Fruit fly (Drosophila melanogaster) whole organism, embryonic: ENCODE measurements around the gene CG11986.

Source experiments
- CG18599 ChIP-seq: fragments of 200-800 bp; sonication (Bioruptor generic); optimal IDR thresholded peaks from 3 replicates; lab custom pipeline; 2017; ENCODE audit warnings: missing biosample characterization, missing genetic modification characterization, mild to moderate bottlenecking, moderate library complexity, missing genetic modification reagents
- CG2116 ChIP-seq: fragments of 200-800 bp; sonication (Bioruptor generic); optimal IDR thresholded peaks from 3 replicates; lab custom pipeline; 2018; ENCODE audit warnings: missing biosample characterization, mild to moderate bottlenecking, missing genetic modification characterization
- MTF-1 ChIP-seq: fragments of 200-800 bp; sonication (Bioruptor generic); optimal IDR thresholded peaks from 2 replicates; lab custom pipeline; 2018; ENCODE audit warnings: missing biosample characterization, mild to moderate bottlenecking, missing genetic modification characterization, borderline replicate concordance
- repo ChIP-seq: fragments of 200-800 bp; sonication (Bioruptor generic); optimal IDR thresholded peaks from 2 replicates; lab custom pipeline; 2016; ENCODE audit warnings: missing biosample characterization, missing genetic modification characterization
- sc ChIP-seq, 3 experiments: fragments of >200 bp in 2 of 3; fragments of 200-800 bp in 1 of 3; sonication (Bioruptor generic) in 1 of 3; optimal IDR thresholded peaks; 2 replicates in 2 of 3; 3 replicates in 1 of 3; lab custom pipeline; 2017; ENCODE audit warnings: mild to moderate bottlenecking in 1 of 3, missing biosample characterization in 1 of 3, missing genetic modification characterization in 1 of 3, missing genetic modification reagents in 1 of 3
- unc-4 ChIP-seq: fragments of 200-800 bp; sonication (Bioruptor generic); IDR thresholded peaks from 2 replicates; pipeline ENCODE4 v1.3.6; 2022; ENCODE audit warnings: missing biosample characterization, missing genetic modification characterization; ENCODE audit not compliant: partially characterized antibody

DNA sequence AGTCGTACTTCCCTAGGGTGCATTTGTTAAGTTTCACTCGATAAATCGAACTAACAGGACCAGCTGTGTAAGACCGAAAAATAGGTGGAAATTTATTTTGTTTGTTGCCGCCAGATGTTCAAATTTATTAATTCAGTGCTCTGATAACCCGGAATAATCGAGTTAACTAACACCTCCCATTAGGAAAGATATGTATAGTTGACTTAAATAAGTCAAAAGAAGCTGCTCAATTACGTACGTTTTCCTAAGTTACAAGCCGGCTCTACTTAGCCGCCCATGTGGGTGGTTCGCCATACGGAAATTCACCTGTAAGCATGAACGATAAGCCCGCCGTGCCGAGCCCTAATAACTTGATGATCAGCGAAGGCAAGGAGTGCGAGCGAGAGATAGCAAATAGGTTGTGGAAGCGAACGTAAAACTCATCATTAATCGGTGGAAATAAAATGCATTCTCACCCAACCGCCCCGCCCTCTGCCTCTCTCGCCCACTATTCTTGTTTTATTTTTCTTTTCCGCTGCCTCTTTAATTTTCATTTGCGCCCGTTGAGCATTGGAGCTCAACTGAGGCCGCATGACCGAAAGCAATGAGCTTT is 38.7 kb downstream of the CG11986 start:
- no peak for TF ChIP-seq MTF-1 (GFP tag; lab: Kevin White, UChicago)
- no peak for TF ChIP-seq CG2116 (GFP tag; lab: Kevin White, UChicago)
- peak; percentile 59 for TF ChIP-seq CG18599
- TF ChIP-seq repo (GFP tag; lab: Kevin White, UChicago): no peak
- TF ChIP-seq sc (optimal IDR thresholded peaks at IDR 0.05; lab: Kevin White, UChicago): no peak
- TF ChIP-seq sc (GFP tag; optimal IDR thresholded peaks at IDR 0.05; lab: Kevin White, UChicago): no peak
- no peak for TF ChIP-seq unc-4 (GFP tag; lab: Robert Waterston, UW)
